Worm (Caenorhabditis elegans) whole organism, midembryonic: ENCODE measurements around the gene sdz-9.

Experiments
- T22C8.4 ChIP-seq: fragments of 200-800 bp; sonication (Bioruptor generic); IDR thresholded peaks from 2 replicates; pipeline ENCODE4 v1.3.6; 2022; ENCODE audit warnings: missing genetic modification characterization, missing compliant biosample characterization
- med-1 ChIP-seq: sonication (generic microtip); optimal IDR thresholded peaks from 2 replicates; lab custom pipeline; 2017; ENCODE audit warnings: missing genetic modification characterization, mild to moderate bottlenecking, missing compliant biosample characterization, antibody characterized with exemption, missing genetic modification reagents; ENCODE audit not compliant: insufficient read depth

DNA sequence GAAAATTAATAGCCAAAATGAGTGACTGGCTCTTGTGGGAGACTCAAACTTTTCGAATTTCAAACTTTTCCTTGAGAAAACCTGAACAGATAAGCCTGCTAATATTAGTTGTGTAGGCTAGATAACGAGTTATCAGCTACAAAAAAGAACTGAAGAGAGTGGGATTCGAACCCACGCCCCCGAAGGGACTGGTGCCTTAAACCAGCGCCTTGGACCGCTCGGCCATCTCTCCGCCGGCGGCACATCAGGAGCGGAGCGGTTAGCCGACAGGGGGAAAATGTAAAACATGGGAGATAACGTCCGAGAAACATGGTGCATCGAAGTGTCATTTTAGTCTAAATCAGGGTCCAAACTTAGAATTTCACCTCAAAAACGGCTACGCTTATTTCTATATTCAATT lies 37.8 kb downstream of the sdz-9 start:
- no peak for TF ChIP-seq med-1 (GFP tag; lab: Kevin White, UChicago)
- TF ChIP-seq T22C8.4 = no peak
